Comparison of ENCODE assay signal across 1 fruit fly cellular context in genomic region chr3L:13938470-13939150, dm6.
TF ChIP-seq lines count a peak whose summit lies in the region.

No protein-coding gene starts in this region.

TF ChIP-seq in whole organism, embryonic, 481 proteins besides CTCF, POLR2A, EP300 and RAD21 (continued from another document and continues in another):
- peak; percentile 96 for TF ChIP-seq CG7556 (GFP tag; optimal IDR thresholded peaks at IDR 0.05; lab: Kevin White, UChicago)
- peak; percentile 68 for TF ChIP-seq stc (GFP tag; IDR thresholded peaks at IDR 0.05; lab: Robert Waterston, UW)
- peak; percentile 85; the same call in 2 of the 3 replicates for TF ChIP-seq CG11695 (GFP tag; IDR thresholded peaks at IDR 0.05; lab: Robert Waterston, UW)
- peak; percentile 72 for TF ChIP-seq Mad (GFP tag; optimal IDR thresholded peaks at IDR 0.05; lab: Kevin White, UChicago)
- no peak for TF ChIP-seq zf30C (GFP tag; optimal IDR thresholded peaks at IDR 0.05; lab: Kevin White, UChicago)
- TF ChIP-seq CG6765 (GFP tag; optimal IDR thresholded peaks at IDR 0.05; lab: Kevin White, UChicago) = peak; percentile 93
- TF ChIP-seq chm (GFP tag; IDR thresholded peaks at IDR 0.05; lab: Robert Waterston, UW) = no peak; the same call in none of the 2 replicates
- TF ChIP-seq crc (GFP tag; optimal IDR thresholded peaks at IDR 0.05; lab: Kevin White, UChicago) = peak; percentile 81
- no peak for TF ChIP-seq usp (GFP tag; optimal IDR thresholded peaks at IDR 0.05; lab: Kevin White, UChicago)
- peak; percentile 86 for TF ChIP-seq lmd (GFP tag; IDR thresholded peaks at IDR 0.05; lab: Robert Waterston, UW)
- peak; percentile 76 for TF ChIP-seq Ptx1 (GFP tag; IDR thresholded peaks at IDR 0.05; lab: Robert Waterston, UW)
- TF ChIP-seq tll (GFP tag; optimal IDR thresholded peaks at IDR 0.05; lab: Kevin White, UChicago) = peak in 1 of 2 experiments; percentile 24
- TF ChIP-seq psq (GFP tag; optimal IDR thresholded peaks at IDR 0.05; lab: Kevin White, UChicago) = peak; percentile 43
- peak; percentile 73 for TF ChIP-seq run (tag; optimal IDR thresholded peaks at IDR 0.05; lab: Kevin White, UChicago)
- no peak for TF ChIP-seq Rfx (GFP tag; IDR thresholded peaks at IDR 0.05; lab: Robert Waterston, UW)
- no peak for TF ChIP-seq gt (GFP tag; IDR thresholded peaks at IDR 0.05; lab: Robert Waterston, UW)
- peak in 1 of 2 experiments; percentile 69 for TF ChIP-seq Dfd (GFP tag; optimal IDR thresholded peaks at IDR 0.05; lab: Kevin White, UChicago)
- peak; percentile 77 for TF ChIP-seq dm (GFP tag; optimal IDR thresholded peaks at IDR 0.05; lab: Kevin White, UChicago)
- TF ChIP-seq CG18476 (GFP tag; optimal IDR thresholded peaks at IDR 0.05; lab: Kevin White, UChicago) = peak; percentile 86
- peak; percentile 77 for TF ChIP-seq Blimp-1 (GFP tag; optimal IDR thresholded peaks at IDR 0.05; lab: Kevin White, UChicago)
- TF ChIP-seq CG15514 (GFP tag; optimal IDR thresholded peaks at IDR 0.05; lab: Kevin White, UChicago) = peak; percentile 60
- no peak for TF ChIP-seq CG1024 (GFP tag; IDR thresholded peaks at IDR 0.05; lab: Robert Waterston, UW)
- TF ChIP-seq CG7963 (GFP tag; IDR thresholded peaks at IDR 0.05; lab: Robert Waterston, UW; ENCODE audit: partially characterized antibody) = no peak
- TF ChIP-seq CG11093 (GFP tag; IDR thresholded peaks at IDR 0.05; lab: Robert Waterston, UW) = peak; percentile 59; the same call in 2 of the 3 replicates
- peak; percentile 63 for TF ChIP-seq CG4617 (GFP tag; optimal IDR thresholded peaks at IDR 0.05; lab: Kevin White, UChicago; ENCODE audit: borderline replicate concordance)
- peak; percentile 41 for TF ChIP-seq CG7987 (GFP tag; optimal IDR thresholded peaks at IDR 0.05; lab: Kevin White, UChicago)
- no peak for TF ChIP-seq pan (optimal IDR thresholded peaks at IDR 0.05; lab: Kevin White, UChicago)
- peak in 1 of 2 experiments; percentile 63 for TF ChIP-seq pan (GFP tag; optimal IDR thresholded peaks at IDR 0.05 in 1 of 2, IDR thresholded peaks at IDR 0.05 in 1 of 2)
- no peak for TF ChIP-seq stwl (tag; optimal IDR thresholded peaks at IDR 0.05; lab: Kevin White, UChicago)
- peak; percentile 92 for TF ChIP-seq CG31441 (GFP tag; IDR thresholded peaks at IDR 0.05; lab: Robert Waterston, UW)
- TF ChIP-seq CG3995 (GFP tag; optimal IDR thresholded peaks at IDR 0.05; lab: Kevin White, UChicago) = peak; percentile 73
- peak; percentile 93 for TF ChIP-seq CG30403 (GFP tag; optimal IDR thresholded peaks at IDR 0.05; lab: Kevin White, UChicago)
- TF ChIP-seq CG7745 (tag; optimal IDR thresholded peaks at IDR 0.05; lab: Kevin White, UChicago) = no peak
- no peak for TF ChIP-seq dimm (GFP tag; IDR thresholded peaks at IDR 0.05; lab: Robert Waterston, UW)
- peak; percentile 21; the same call in 1 of the 2 replicates for TF ChIP-seq Nf-YA (GFP tag; IDR thresholded peaks at IDR 0.05; lab: Robert Waterston, UW)
- no peak; the same call in 1 of the 2 replicates for TF ChIP-seq Ravus (GFP tag; IDR thresholded peaks at IDR 0.05; lab: Robert Waterston, UW)
- TF ChIP-seq D (optimal IDR thresholded peaks at IDR 0.05; lab: Kevin White, UChicago) = no peak
- TF ChIP-seq D (GFP tag; optimal IDR thresholded peaks at IDR 0.05; lab: Kevin White, UChicago) = peak; percentile 91
- TF ChIP-seq CG15269 (tag; optimal IDR thresholded peaks at IDR 0.05; lab: Kevin White, UChicago) = peak; percentile 92
- TF ChIP-seq CG10462 (GFP tag; optimal IDR thresholded peaks at IDR 0.05; lab: Kevin White, UChicago) = peak; percentile 83
- TF ChIP-seq CG31224 (GFP tag; IDR thresholded peaks at IDR 0.05; lab: Robert Waterston, UW) = peak; percentile 72
- TF ChIP-seq ac (GFP tag; optimal IDR thresholded peaks at IDR 0.05; lab: Kevin White, UChicago) = peak; percentile 42
- TF ChIP-seq CG14860 (GFP tag; IDR thresholded peaks at IDR 0.05; lab: Robert Waterston, UW; ENCODE audit: partially characterized antibody) = no peak
- TF ChIP-seq CG8281 (tag; optimal IDR thresholded peaks at IDR 0.05; lab: Kevin White, UChicago) = peak; percentile 74
- peak; percentile 89 for TF ChIP-seq slp2 (GFP tag; optimal IDR thresholded peaks at IDR 0.05; lab: Kevin White, UChicago)
- TF ChIP-seq bab2 (GFP tag; optimal IDR thresholded peaks at IDR 0.05; lab: Kevin White, UChicago) = peak; percentile 85
- peak; percentile 85 for TF ChIP-seq CG8089 (GFP tag; optimal IDR thresholded peaks at IDR 0.05; lab: Kevin White, UChicago)
- TF ChIP-seq NfI (GFP tag; optimal IDR thresholded peaks at IDR 0.05; lab: Kevin White, UChicago) = peak; percentile 88
- TF ChIP-seq sc (optimal IDR thresholded peaks at IDR 0.05; lab: Kevin White, UChicago) = no peak
- TF ChIP-seq sc (GFP tag; optimal IDR thresholded peaks at IDR 0.05; lab: Kevin White, UChicago) = peak; percentile 86
- peak; percentile 60 for TF ChIP-seq TFAM (GFP tag; optimal IDR thresholded peaks at IDR 0.05; lab: Kevin White, UChicago)
- TF ChIP-seq B-H2 (GFP tag; optimal IDR thresholded peaks at IDR 0.05; lab: Kevin White, UChicago) = peak; percentile 41
- TF ChIP-seq Eip74EF (GFP tag; optimal IDR thresholded peaks at IDR 0.05; lab: Kevin White, UChicago) = peak in 1 of 2 experiments; percentile 73
- TF ChIP-seq CG1832 (GFP tag; optimal IDR thresholded peaks at IDR 0.05; lab: Kevin White, UChicago) = no peak
- peak; percentile 86 for TF ChIP-seq cwo (GFP tag; optimal IDR thresholded peaks at IDR 0.05; lab: Kevin White, UChicago)
- TF ChIP-seq mld (GFP tag; IDR thresholded peaks at IDR 0.05; lab: Robert Waterston, UW; ENCODE audit: partially characterized antibody) = no peak
- TF ChIP-seq CG4360 (GFP tag; IDR thresholded peaks at IDR 0.05; lab: Robert Waterston, UW) = no peak
- TF ChIP-seq Six4 (GFP tag; optimal IDR thresholded peaks at IDR 0.05; lab: Kevin White, UChicago) = peak; percentile 81
- no peak for TF ChIP-seq z (GFP tag; IDR thresholded peaks at IDR 0.05; lab: Robert Waterston, UW)
- TF ChIP-seq Hey (tag; optimal IDR thresholded peaks at IDR 0.05; lab: Kevin White, UChicago) = peak; percentile 36
- TF ChIP-seq Dad (GFP tag; optimal IDR thresholded peaks at IDR 0.05; lab: Kevin White, UChicago) = peak; percentile 89
- TF ChIP-seq ems (GFP tag; optimal IDR thresholded peaks at IDR 0.05; lab: Kevin White, UChicago) = peak; percentile 85
- peak; percentile 51 for TF ChIP-seq CG31388 (GFP tag; optimal IDR thresholded peaks at IDR 0.05; lab: Kevin White, UChicago)
- TF ChIP-seq toy (GFP tag; IDR thresholded peaks at IDR 0.05; lab: Robert Waterston, UW) = peak; percentile 19; the same call in 1 of the 2 replicates
- peak; percentile 48 for TF ChIP-seq zen (tag; optimal IDR thresholded peaks at IDR 0.05; lab: Kevin White, UChicago)
- TF ChIP-seq CG11085 (GFP tag; IDR thresholded peaks at IDR 0.05; lab: Robert Waterston, UW) = peak; percentile 53
- TF ChIP-seq CrebB (tag; optimal IDR thresholded peaks at IDR 0.05; lab: Kevin White, UChicago) = peak; percentile 70
- peak; percentile 88 for TF ChIP-seq Hmr (GFP tag; optimal IDR thresholded peaks at IDR 0.05; lab: Kevin White, UChicago)
- no peak for TF ChIP-seq sr (GFP tag; IDR thresholded peaks at IDR 0.05; lab: Robert Waterston, UW)
- TF ChIP-seq CG17186 (GFP tag; optimal IDR thresholded peaks at IDR 0.05; lab: Kevin White, UChicago) = peak; percentile 59
- peak; percentile 40 for TF ChIP-seq NFAT (GFP tag; IDR thresholded peaks at IDR 0.05; lab: Robert Waterston, UW)
- TF ChIP-seq jigr1 (GFP tag; IDR thresholded peaks at IDR 0.05; lab: Robert Waterston, UW) = peak; percentile 38; the same call in 1 of the 3 replicates
- peak; percentile 88 for TF ChIP-seq az2 (GFP tag; optimal IDR thresholded peaks at IDR 0.05; lab: Kevin White, UChicago)
- TF ChIP-seq fd96Cb (tag; optimal IDR thresholded peaks at IDR 0.05; lab: Kevin White, UChicago) = peak; percentile 86
- peak; percentile 42; the same call in 1 of the 3 replicates for TF ChIP-seq ci (GFP tag; IDR thresholded peaks at IDR 0.05; lab: Robert Waterston, UW)
- peak; percentile 47 for TF ChIP-seq CG3065 (GFP tag; optimal IDR thresholded peaks at IDR 0.05; lab: Kevin White, UChicago)
- TF ChIP-seq Kr (GFP tag; optimal IDR thresholded peaks at IDR 0.05; lab: Kevin White, UChicago) = peak; percentile 1
- 0 out of 2 replicates have a peak, but pooled peaks have one; percentile 19 for TF ChIP-seq CG11696 (GFP tag; IDR thresholded peaks at IDR 0.05; lab: Robert Waterston, UW)
- peak; percentile 91 for TF ChIP-seq eyg (GFP tag; optimal IDR thresholded peaks at IDR 0.05; lab: Kevin White, UChicago)
- peak; percentile 81 for TF ChIP-seq mirr (GFP tag; optimal IDR thresholded peaks at IDR 0.05; lab: Kevin White, UChicago)
- TF ChIP-seq dmrt11E (tag; optimal IDR thresholded peaks at IDR 0.05; lab: Kevin White, UChicago) = peak; percentile 77
- TF ChIP-seq chn (GFP tag; optimal IDR thresholded peaks at IDR 0.05; lab: Kevin White, UChicago) = peak; percentile 76
- peak; percentile 59 for TF ChIP-seq Neu2 (GFP tag; optimal IDR thresholded peaks at IDR 0.05; lab: Kevin White, UChicago; ENCODE audit: borderline replicate concordance)
- peak; percentile 46; the same call in 1 of the 2 replicates for TF ChIP-seq gsb (GFP tag; IDR thresholded peaks at IDR 0.05; lab: Robert Waterston, UW)
- TF ChIP-seq so (GFP tag; IDR thresholded peaks at IDR 0.05; lab: Robert Waterston, UW) = no peak; the same call in 2 of the 3 replicates
- no peak for TF ChIP-seq Oaz (GFP tag; IDR thresholded peaks at IDR 0.05; lab: Robert Waterston, UW)
- TF ChIP-seq NC2α (GFP tag; optimal IDR thresholded peaks at IDR 0.05; lab: Kevin White, UChicago) = peak; percentile 72
- TF ChIP-seq pum (GFP tag; optimal IDR thresholded peaks at IDR 0.05; lab: Kevin White, UChicago) = peak; percentile 86
- peak; percentile 80 for TF ChIP-seq Nf-YB (GFP tag; optimal IDR thresholded peaks at IDR 0.05; lab: Kevin White, UChicago)
- TF ChIP-seq gsb-n (tag; optimal IDR thresholded peaks at IDR 0.05; lab: Kevin White, UChicago) = peak; percentile 27
- no peak for TF ChIP-seq Hr39 (optimal IDR thresholded peaks at IDR 0.05; lab: Kevin White, UChicago)
- peak; percentile 81 for TF ChIP-seq Dip3 (GFP tag; optimal IDR thresholded peaks at IDR 0.05; lab: Kevin White, UChicago)
- peak; percentile 94 for TF ChIP-seq CHES-1-like (GFP tag; optimal IDR thresholded peaks at IDR 0.05; lab: Kevin White, UChicago)
- TF ChIP-seq Myb (GFP tag; optimal IDR thresholded peaks at IDR 0.05; lab: Kevin White, UChicago) = peak; percentile 71
- peak; percentile 85 for TF ChIP-seq BtbVII (GFP tag; optimal IDR thresholded peaks at IDR 0.05; lab: Kevin White, UChicago)
- no peak for TF ChIP-seq otp (GFP tag; IDR thresholded peaks at IDR 0.05; lab: Robert Waterston, UW)
- 0 out of 2 replicates have a peak, but pooled peaks have one; percentile 42 for TF ChIP-seq H2.0 (GFP tag; IDR thresholded peaks at IDR 0.05; lab: Robert Waterston, UW)
- peak; percentile 66 for TF ChIP-seq CG9876 (GFP tag; optimal IDR thresholded peaks at IDR 0.05; lab: Kevin White, UChicago)
- peak; percentile 93 for TF ChIP-seq CG34376 (GFP tag; optimal IDR thresholded peaks at IDR 0.05; lab: Kevin White, UChicago)
- TF ChIP-seq CG10321 (GFP tag; IDR thresholded peaks at IDR 0.05; lab: Robert Waterston, UW) = no peak; the same call in 1 of the 2 replicates
- TF ChIP-seq CG10209 (GFP tag; optimal IDR thresholded peaks at IDR 0.05; lab: Kevin White, UChicago) = peak; percentile 91
- peak; percentile 93 for TF ChIP-seq CG13296 (GFP tag; optimal IDR thresholded peaks at IDR 0.05; lab: Kevin White, UChicago)
- peak; percentile 54 for TF ChIP-seq tup (GFP tag; optimal IDR thresholded peaks at IDR 0.05; lab: Kevin White, UChicago)
- peak; percentile 56 for TF ChIP-seq salm (tag; optimal IDR thresholded peaks at IDR 0.05; lab: Kevin White, UChicago)
- peak; percentile 87 for TF ChIP-seq Ssrp (tag; optimal IDR thresholded peaks at IDR 0.05; lab: Kevin White, UChicago)
- peak; percentile 53 for TF ChIP-seq crol (GFP tag; IDR thresholded peaks at IDR 0.05; lab: Robert Waterston, UW)
- TF ChIP-seq chif (GFP tag; optimal IDR thresholded peaks at IDR 0.05; lab: Kevin White, UChicago) = peak; percentile 89 to 90
- TF ChIP-seq CG2889 (GFP tag; IDR thresholded peaks at IDR 0.05; lab: Robert Waterston, UW) = 0 out of 3 replicates have a peak, but pooled peaks have one; percentile 35
- peak; percentile 61 for TF ChIP-seq CG6272 (GFP tag; IDR thresholded peaks at IDR 0.05; lab: Robert Waterston, UW)
- TF ChIP-seq CG1602 (GFP tag; optimal IDR thresholded peaks at IDR 0.05; lab: Kevin White, UChicago) = peak; percentile 87
- 0 out of 2 replicates have a peak, but pooled peaks have one; percentile 50 for TF ChIP-seq ranshi (GFP tag; IDR thresholded peaks at IDR 0.05; lab: Robert Waterston, UW)
- peak; percentile 93 for TF ChIP-seq CG8924 (tag; optimal IDR thresholded peaks at IDR 0.05; lab: Kevin White, UChicago)
- peak; percentile 75 for TF ChIP-seq CG7372 (GFP tag; IDR thresholded peaks at IDR 0.05; lab: Robert Waterston, UW)
- peak; percentile 92 for TF ChIP-seq HLH54F (GFP tag; optimal IDR thresholded peaks at IDR 0.05; lab: Kevin White, UChicago)
- peak; percentile 79 for TF ChIP-seq kah (GFP tag; optimal IDR thresholded peaks at IDR 0.05; lab: Kevin White, UChicago)
- peak; percentile 92 for TF ChIP-seq CG12391 (tag; optimal IDR thresholded peaks at IDR 0.05; lab: Kevin White, UChicago)
- peak; percentile 86 for TF ChIP-seq caup (GFP tag; optimal IDR thresholded peaks at IDR 0.05; lab: Kevin White, UChicago; ENCODE audit: severe bottlenecking)
- no peak for TF ChIP-seq prd (optimal IDR thresholded peaks at IDR 0.05; lab: Kevin White, UChicago)
- peak; percentile 70; the same call in 2 of the 3 replicates for TF ChIP-seq prd (GFP tag; IDR thresholded peaks at IDR 0.05; lab: Robert Waterston, UW)
- peak; percentile 63 for TF ChIP-seq Spps (tag; optimal IDR thresholded peaks at IDR 0.05; lab: Kevin White, UChicago)
- TF ChIP-seq Sin3A (optimal IDR thresholded peaks at IDR 0.05; lab: Kevin White, UChicago) = no peak
- no peak for TF ChIP-seq vnd (GFP tag; IDR thresholded peaks at IDR 0.05; lab: Robert Waterston, UW; ENCODE audit: partially characterized antibody)
- TF ChIP-seq CG2678 (tag; optimal IDR thresholded peaks at IDR 0.05; lab: Kevin White, UChicago) = peak; percentile 97
- TF ChIP-seq CG33557 (GFP tag; optimal IDR thresholded peaks at IDR 0.05; lab: Kevin White, UChicago) = peak; percentile 85
- no peak for TF ChIP-seq CG2129 (GFP tag; IDR thresholded peaks at IDR 0.05; lab: Robert Waterston, UW; ENCODE audit: partially characterized antibody)
- TF ChIP-seq Usf (GFP tag; optimal IDR thresholded peaks at IDR 0.05; lab: Kevin White, UChicago) = peak; percentile 90
- no peak for TF ChIP-seq CG42726 (GFP tag; IDR thresholded peaks at IDR 0.05; lab: Robert Waterston, UW; ENCODE audit: partially characterized antibody)
- peak; percentile 99 for TF ChIP-seq sens (GFP tag; lab: Kevin White, UChicago)
- peak; percentile 91 for TF ChIP-seq CG12104 (GFP tag; optimal IDR thresholded peaks at IDR 0.05; lab: Kevin White, UChicago)
